Worm (Caenorhabditis elegans) whole organism, L1 larva: ENCODE results near the gene pqn-83.
A peak's percentile ranks its signal among the peaks of the same experiment; 100 is the strongest.

Experiments used
- C16A3.4 ChIP-seq: fragments of 150-350 bp; optimal IDR thresholded peaks from 2 replicates; lab custom pipeline; 2014; ENCODE audit warnings: missing biosample characterization, missing genetic modification characterization
- Y116A8C.19 ChIP-seq: sonication (generic microtip); optimal IDR thresholded peaks from 2 replicates; lab custom pipeline; 2016; ENCODE audit warnings: missing compliant biosample characterization, missing genetic modification characterization, borderline replicate concordance
- aha-1 ChIP-seq: fragments of 150-350 bp; optimal IDR thresholded peaks from 2 replicates; lab custom pipeline; 2014; ENCODE audit warnings: missing biosample characterization, missing genetic modification characterization
- ama-1 ChIP-seq: fragments of 150-350 bp; optimal IDR thresholded peaks from 2 replicates; lab custom pipeline; 2014
- ceh-63 ChIP-seq: fragments of 200-800 bp; sonication (Bioruptor generic); optimal IDR thresholded peaks from 2 replicates; lab custom pipeline; 2018; ENCODE audit warnings: mild to moderate bottlenecking, missing genetic modification characterization, missing compliant biosample characterization
- ces-1 ChIP-seq: fragments of 150-350 bp; optimal IDR thresholded peaks from 2 replicates; lab custom pipeline; 2014; ENCODE audit warnings: missing biosample characterization, missing genetic modification reagents, missing genetic modification characterization
- dpl-1 ChIP-seq, 3 experiments: fragments of 150-350 bp in 2 of 3; sonication (generic microtip) in 1 of 3; optimal IDR thresholded peaks; 2 replicates each; lab custom pipeline; 2014 to 2017; ENCODE audit warnings: missing biosample characterization in 3 of 3, missing genetic modification characterization in 3 of 3, missing genetic modification reagents in 3 of 3
- dsc-1 ChIP-seq: sonication (generic microtip); optimal IDR thresholded peaks from 2 replicates; lab custom pipeline; 2016; ENCODE audit warnings: mild to moderate bottlenecking, missing genetic modification characterization, missing compliant biosample characterization
- egl-13 ChIP-seq: sonication (generic microtip); optimal IDR thresholded peaks from 2 replicates; lab custom pipeline; 2016; ENCODE audit warnings: missing genotype, missing genetic modification reagents, missing genetic modification characterization, missing compliant biosample characterization
- egl-27 ChIP-seq, 2 experiments: fragments of 150-350 bp in 1 of 2; sonication (generic microtip); optimal IDR thresholded peaks; 3 replicates each; lab custom pipeline; 2017 to 2018; ENCODE audit warnings: missing biosample characterization in 2 of 2, missing genetic modification characterization in 2 of 2, missing genetic modification reagents in 2 of 2
- elt-2 ChIP-seq: sonication (generic microtip); optimal IDR thresholded peaks from 2 replicates; lab custom pipeline; 2016; ENCODE audit warnings: missing genetic modification characterization, mild to moderate bottlenecking, inconsistent platforms, missing compliant biosample characterization, missing genetic modification reagents
- ets-5 ChIP-seq: fragments of 200-800 bp; sonication (Bioruptor generic); IDR thresholded peaks from 2 replicates; pipeline ENCODE4 v1.3.6; 2022; ENCODE audit warnings: missing genetic modification characterization, missing compliant biosample characterization
- fkh-10 ChIP-seq: sonication (generic microtip); optimal IDR thresholded peaks from 2 replicates; lab custom pipeline; 2017; ENCODE audit warnings: missing biosample characterization, missing genetic modification reagents, missing genetic modification characterization
- fkh-4 ChIP-seq: sonication (generic microtip); optimal IDR thresholded peaks from 2 replicates; lab custom pipeline; 2016; ENCODE audit warnings: missing compliant biosample characterization, missing genetic modification characterization, borderline replicate concordance
- fos-1 ChIP-seq: fragments of 150-350 bp; optimal IDR thresholded peaks from 2 replicates; lab custom pipeline; 2014; ENCODE audit warnings: missing biosample characterization, missing genetic modification characterization
- grh-1 ChIP-seq: fragments of 200-800 bp; sonication (Bioruptor generic); IDR thresholded peaks from 2 replicates; pipeline ENCODE4 v1.3.6; 2022; ENCODE audit warnings: missing genetic modification reagents, missing genetic modification characterization, missing compliant biosample characterization
- hlh-17 ChIP-seq: fragments of 200-800 bp; sonication (Bioruptor generic); optimal IDR thresholded peaks from 2 replicates; lab custom pipeline; 2018; ENCODE audit warnings: missing genetic modification characterization, mild to moderate bottlenecking, missing compliant biosample characterization, moderate library complexity, borderline replicate concordance
- hpl-2 ChIP-seq: fragments of 150-350 bp; optimal IDR thresholded peaks from 2 replicates; lab custom pipeline; 2014; ENCODE audit warnings: missing biosample characterization, missing genetic modification reagents, missing genetic modification characterization
- irx-1 ChIP-seq: sonication (generic microtip); optimal IDR thresholded peaks from 2 replicates; lab custom pipeline; 2016; ENCODE audit warnings: missing genetic modification characterization, missing compliant biosample characterization
- isw-1 ChIP-seq: fragments of 200-800 bp; sonication (Bioruptor generic); IDR thresholded peaks from 2 replicates; pipeline ENCODE4 v1.3.6; 2022; ENCODE audit warnings: missing genetic modification characterization, missing compliant biosample characterization
- lin-14 ChIP-seq: fragments of 200-800 bp; sonication (Bioruptor generic); optimal IDR thresholded peaks from 2 replicates; lab custom pipeline; 2018; ENCODE audit warnings: mild to moderate bottlenecking, missing genetic modification characterization, moderate library complexity, missing compliant biosample characterization
- lin-35 ChIP-seq, 2 experiments: fragments of 150-350 bp; optimal IDR thresholded peaks; 2 replicates each; lab custom pipeline; 2014; ENCODE audit warnings: missing biosample characterization in 2 of 2, missing genetic modification characterization in 2 of 2, missing genetic modification reagents in 2 of 2
- mab-9 ChIP-seq: fragments of 200-800 bp; sonication (Bioruptor generic); IDR thresholded peaks from 2 replicates; pipeline ENCODE4 v1.3.6; 2022; ENCODE audit warnings: missing genetic modification reagents, missing genetic modification characterization, missing compliant biosample characterization
- mdl-1 ChIP-seq, 2 experiments: fragments of 150-350 bp; optimal IDR thresholded peaks; 2 replicates each; lab custom pipeline; 2014 to 2017; ENCODE audit warnings: missing biosample characterization in 2 of 2, missing genetic modification characterization in 2 of 2, inconsistent platforms in 1 of 2
- mep-1 ChIP-seq: fragments of 150-350 bp; optimal IDR thresholded peaks from 2 replicates; lab custom pipeline; 2014; ENCODE audit warnings: missing biosample characterization, missing genetic modification characterization
- nhr-71 ChIP-seq: sonication (generic microtip); optimal IDR thresholded peaks from 2 replicates; lab custom pipeline; 2016; ENCODE audit warnings: mild to moderate bottlenecking, missing genetic modification characterization, moderate library complexity, missing compliant biosample characterization
- nhr-76 ChIP-seq: sonication (generic microtip); optimal IDR thresholded peaks from 2 replicates; lab custom pipeline; 2017; ENCODE audit warnings: missing biosample characterization, missing genetic modification characterization
- nhr-85 ChIP-seq: sonication (generic microtip); peaks from one replicate; lab custom pipeline; 2016; ENCODE audit warnings: missing genetic modification characterization, inconsistent platforms, missing compliant biosample characterization
- pqm-1 ChIP-seq: sonication (generic microtip); optimal IDR thresholded peaks from 3 replicates; lab custom pipeline; 2017; ENCODE audit warnings: missing biosample characterization, missing genetic modification characterization
- skn-1 ChIP-seq: fragments of 150-350 bp; optimal IDR thresholded peaks from 2 replicates; lab custom pipeline; 2014; ENCODE audit warnings: missing biosample characterization, missing genetic modification characterization
- snpc-4 ChIP-seq: fragments of 150-350 bp; optimal IDR thresholded peaks from 2 replicates; lab custom pipeline; 2014; ENCODE audit warnings: missing biosample characterization, missing genetic modification characterization
- snu-23 ChIP-seq: sonication (generic microtip); optimal IDR thresholded peaks from 2 replicates; lab custom pipeline; 2016; ENCODE audit warnings: missing genetic modification characterization, missing compliant biosample characterization
- sptf-1 ChIP-seq: fragments of 150-350 bp; optimal IDR thresholded peaks from 2 replicates; lab custom pipeline; 2014; ENCODE audit warnings: missing biosample characterization, missing genetic modification characterization
- tbx-2 ChIP-seq: sonication (generic microtip); optimal IDR thresholded peaks from 2 replicates; lab custom pipeline; 2016; ENCODE audit warnings: missing genetic modification characterization, missing compliant biosample characterization
- tlp-1 ChIP-seq: fragments of 150-350 bp; optimal IDR thresholded peaks from 2 replicates; lab custom pipeline; 2014; ENCODE audit warnings: missing biosample characterization, missing genetic modification characterization
- unc-86 ChIP-seq: sonication (generic microtip); optimal IDR thresholded peaks from 2 replicates; lab custom pipeline; 2016; ENCODE audit warnings: missing genetic modification characterization, missing compliant biosample characterization
- vab-15 ChIP-seq: sonication (generic microtip); optimal IDR thresholded peaks from 2 replicates; lab custom pipeline; 2017; ENCODE audit warnings: missing genotype, mild to moderate bottlenecking, missing genetic modification characterization, missing compliant biosample characterization
- xbp-1 ChIP-seq: sonication (generic microtip); optimal IDR thresholded peaks from 2 replicates; lab custom pipeline; 2016; ENCODE audit warnings: missing genetic modification characterization, missing compliant biosample characterization
- zag-1 ChIP-seq: fragments of 150-350 bp; optimal IDR thresholded peaks from 2 replicates; lab custom pipeline; 2014; ENCODE audit warnings: missing biosample characterization, missing genetic modification characterization
- ztf-11 ChIP-seq, 2 experiments: sonication (generic microtip); optimal IDR thresholded peaks; 2 replicates each; lab custom pipeline; 2016 to 2017; ENCODE audit warnings: missing genetic modification characterization in 2 of 2, missing biosample characterization in 1 of 2, missing compliant biosample characterization in 1 of 2
- ztf-4 ChIP-seq: fragments of 150-350 bp; optimal IDR thresholded peaks from 2 replicates; lab custom pipeline; 2014; ENCODE audit warnings: missing biosample characterization, missing genetic modification characterization

The pqn-83 gene

ce11 chrIII:13066828-13067227 is 32.4 kb downstream of the pqn-83 start:
- TF ChIP-seq dsc-1 (tag; lab: Kevin White, UChicago) = peak; percentile 40
- TF ChIP-seq isw-1 (GFP tag; lab: Robert Waterston, UW) = no peak

DNA sequence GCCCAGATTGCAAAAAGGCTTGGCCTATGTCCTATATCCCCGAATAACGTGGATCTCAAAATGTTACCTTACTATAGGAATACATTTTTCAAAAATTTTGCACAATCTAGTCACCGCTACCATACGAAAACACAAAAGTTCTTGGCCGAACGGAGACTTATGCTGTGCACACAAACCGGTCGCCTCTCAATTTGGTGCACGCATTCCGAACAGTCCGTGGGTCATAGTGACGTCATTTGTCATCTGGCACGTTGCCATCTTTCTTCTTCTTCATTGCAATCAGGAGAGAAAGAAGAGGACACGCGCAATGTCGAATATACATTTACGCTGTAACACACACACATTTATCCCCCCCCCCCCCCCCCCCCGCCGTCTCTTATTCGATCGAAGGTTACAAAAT is 33.6 kb downstream of the pqn-83 start:
- TF ChIP-seq fkh-4 (tag; lab: Kevin White, UChicago) = no peak
- TF ChIP-seq ztf-4 (tag; lab: Kevin White, UChicago) = no peak
- peak; percentile 16 for TF ChIP-seq mep-1 (tag; lab: Kevin White, UChicago)
- TF ChIP-seq Y116A8C.19 (tag; lab: Kevin White, UChicago) = no peak
- TF ChIP-seq dpl-1 (GFP tag; optimal IDR thresholded peaks at IDR 0.05; lab: Kevin White, UChicago) = no peak
- no peak for TF ChIP-seq zag-1
- TF ChIP-seq isw-1 (GFP tag; lab: Robert Waterston, UW) = no peak
- TF ChIP-seq snpc-4 (tag; lab: Kevin White, UChicago) = no peak
- TF ChIP-seq elt-2 (tag; lab: Kevin White, UChicago) = no peak
- no peak for TF ChIP-seq ztf-11 (tag; optimal IDR thresholded peaks at IDR 0.05; lab: Kevin White, UChicago)
- peak; percentile 86 for TF ChIP-seq nhr-85 (tag; lab: Kevin White, UChicago)
- TF ChIP-seq snu-23 (GFP tag; lab: Kevin White, UChicago) = no peak
- no peak for TF ChIP-seq aha-1 (tag; lab: Kevin White, UChicago)
- TF ChIP-seq vab-15 (tag; lab: Kevin White, UChicago) = no peak
- TF ChIP-seq fkh-10 (GFP tag; lab: Kevin White, UChicago) = no peak
- no peak for TF ChIP-seq ces-1 (GFP tag; lab: Kevin White, UChicago)
- peak; percentile 11 for TF ChIP-seq nhr-71
- no peak for TF ChIP-seq C16A3.4 (tag; lab: Kevin White, UChicago)
- no peak for TF ChIP-seq fos-1 (tag; lab: Kevin White, UChicago)
- no peak for TF ChIP-seq egl-27 (tag; optimal IDR thresholded peaks at IDR 0.05; lab: Kevin White, UChicago)
- no peak for TF ChIP-seq lin-35 (GFP tag; optimal IDR thresholded peaks at IDR 0.05; lab: Kevin White, UChicago)
- TF ChIP-seq egl-13 (tag; lab: Kevin White, UChicago) = no peak
- no peak for TF ChIP-seq hpl-2 (GFP tag; lab: Kevin White, UChicago)
- no peak for TF ChIP-seq pqm-1 (tag; lab: Kevin White, UChicago)
- no peak for TF ChIP-seq ets-5
- TF ChIP-seq unc-86 = no peak
- TF ChIP-seq mdl-1 (tag; optimal IDR thresholded peaks at IDR 0.05; lab: Kevin White, UChicago) = peak in 1 of 2 experiments; percentile 6
- no peak for TF ChIP-seq ama-1
- TF ChIP-seq tlp-1 (tag; lab: Kevin White, UChicago) = no peak
- no peak for TF ChIP-seq grh-1 (GFP tag; lab: Robert Waterston, UW)
- no peak for TF ChIP-seq mab-9 (GFP tag; lab: Robert Waterston, UW)
- peak; percentile 22 for TF ChIP-seq ceh-63
- TF ChIP-seq dsc-1 (tag; lab: Kevin White, UChicago) = no peak
- no peak for TF ChIP-seq skn-1 (tag; lab: Kevin White, UChicago)
- TF ChIP-seq lin-14 = peak; percentile 80
- TF ChIP-seq hlh-17 (GFP tag; lab: Kevin White, UChicago) = no peak
- TF ChIP-seq tbx-2 (tag; lab: Kevin White, UChicago) = no peak
- TF ChIP-seq sptf-1 (tag; lab: Kevin White, UChicago) = no peak
- TF ChIP-seq nhr-76 = no peak
- no peak for TF ChIP-seq xbp-1 (tag; lab: Kevin White, UChicago)
- no peak for TF ChIP-seq irx-1 (tag; lab: Kevin White, UChicago)
